Fruit fly (Drosophila melanogaster) whole organism, wandering third instar larva: ENCODE measurements around the gene CG44088.

Experiments
- Abd-B ChIP-seq: fragments of >200 bp; optimal IDR thresholded peaks from 2 replicates; lab custom pipeline; 2017; ENCODE audit warnings: missing biosample characterization, missing genetic modification characterization
- GATAd ChIP-seq: sonication (Bioruptor generic); optimal IDR thresholded peaks from 2 replicates; lab custom pipeline; 2016; ENCODE audit warnings: missing biosample characterization, missing genetic modification characterization
- Hr83 ChIP-seq: fragments of 200-300 bp; sonication (Bioruptor generic); optimal IDR thresholded peaks from 2 replicates; lab custom pipeline; 2016; ENCODE audit warnings: missing biosample characterization, mild to moderate bottlenecking, missing genetic modification characterization, moderate library complexity; ENCODE audit not compliant: poor library complexity, severe bottlenecking
- Sp1 ChIP-seq: fragments of 200-800 bp; sonication (Bioruptor generic); optimal IDR thresholded peaks from 3 replicates; lab custom pipeline; 2019; ENCODE audit warnings: missing biosample characterization, mild to moderate bottlenecking, missing genetic modification characterization, moderate library complexity
- foxo ChIP-seq, 2 experiments: fragments of 200-800 bp; sonication (Bioruptor generic); optimal IDR thresholded peaks; 2 replicates in 1 of 2; 3 replicates in 1 of 2; lab custom pipeline; 2016 to 2017; ENCODE audit warnings: missing biosample characterization in 2 of 2, missing genetic modification characterization in 2 of 2
- fru ChIP-seq: fragments of 200-800 bp; sonication (Bioruptor generic); optimal IDR thresholded peaks from 3 replicates; lab custom pipeline; 2016; ENCODE audit warnings: missing biosample characterization, mild to moderate bottlenecking, missing genetic modification characterization
- usp ChIP-seq: fragments of >200 bp; optimal IDR thresholded peaks from 2 replicates; lab custom pipeline; 2017; ENCODE audit warnings: missing biosample characterization, missing genetic modification characterization

- no peak for TF ChIP-seq foxo (GFP tag; optimal IDR thresholded peaks at IDR 0.05; lab: Kevin White, UChicago)
- TF ChIP-seq Hr83 (GFP tag; lab: Kevin White, UChicago) = no peak
- no peak for TF ChIP-seq usp (GFP tag; lab: Kevin White, UChicago)
- no peak for TF ChIP-seq Abd-B
- TF ChIP-seq fru = no peak
- TF ChIP-seq GATAd (GFP tag; lab: Kevin White, UChicago) = no peak
- TF ChIP-seq Sp1 (GFP tag; lab: Kevin White, UChicago) = no peak
Observed at dm6 chr3R:4807582-4807981, 32.7 kb upstream of the CG44088 start.
